Worm (Caenorhabditis elegans) whole organism, midembryonic: ENCODE results near the gene C05D11.13.

Source experiments
- T22C8.4 ChIP-seq: fragments of 200-800 bp; sonication (Bioruptor generic); IDR thresholded peaks from 2 replicates; pipeline ENCODE4 v1.3.6; 2022; ENCODE audit warnings: missing genetic modification characterization, missing compliant biosample characterization
- flt-1 ChIP-seq: fragments of 200-800 bp; sonication (Bioruptor generic); IDR thresholded peaks from 2 replicates; pipeline ENCODE4 v1.3.6; 2022; ENCODE audit warnings: missing genetic modification characterization, missing compliant biosample characterization

ce11 chrIII:6489493-6489892, 45.1 kb upstream of the C05D11.13 start, which contains the start of gene rpt-3:
- TF ChIP-seq T22C8.4 (no peak), flt-1 (GFP tag; lab: Robert Waterston, UW) (no peak)
